Fruit fly (Drosophila melanogaster): ENCODE measurements around the gene enc.

- TF ChIP-seq EcR (GFP tag; optimal IDR thresholded peaks at IDR 0.05) (no peak), psq (optimal IDR thresholded peaks at IDR 0.05) (no peak), usp (GFP tag; optimal IDR thresholded peaks at IDR 0.05) (no peak), Dll (optimal IDR thresholded peaks at IDR 0.05) (no peak), CG8478 (optimal IDR thresholded peaks at IDR 0.05) (no peak)
These were observed 8.5 kb upstream of the enc start, which contains the start of gene CG32262 for dm6 chr3L:3809943-3810342.
